Fruit fly (Drosophila melanogaster) whole organism, embryonic: ENCODE results near the gene CG12592.

Source experiments
- CG11504 ChIP-seq: fragments of 200-800 bp; sonication (Bioruptor generic); optimal IDR thresholded peaks from 3 replicates; lab custom pipeline; 2019; ENCODE audit warnings: missing biosample characterization, mild to moderate bottlenecking, missing genetic modification characterization, moderate library complexity
- CG1233 ChIP-seq: fragments of 200-800 bp; sonication (Bioruptor generic); optimal IDR thresholded peaks from 4 replicates; lab custom pipeline; 2018; ENCODE audit warnings: missing biosample characterization, mild to moderate bottlenecking, missing genetic modification characterization
- CG12769 ChIP-seq: fragments of 200-800 bp; sonication (Bioruptor generic); optimal IDR thresholded peaks from 2 replicates; lab custom pipeline; 2019; ENCODE audit warnings: missing biosample characterization, mild to moderate bottlenecking, missing genetic modification characterization, moderate library complexity
- CG13894 ChIP-seq: fragments of 200-800 bp; sonication (Bioruptor generic); optimal IDR thresholded peaks from 3 replicates; lab custom pipeline; 2018; ENCODE audit warnings: missing biosample characterization, mild to moderate bottlenecking, missing genetic modification characterization, moderate library complexity
- CG17568 ChIP-seq: fragments of 200-800 bp; sonication (Bioruptor generic); optimal IDR thresholded peaks from 2 replicates; lab custom pipeline; 2018; ENCODE audit warnings: missing biosample characterization, mild to moderate bottlenecking, missing genetic modification characterization, moderate library complexity
- CG1832 ChIP-seq: fragments of 200-800 bp; sonication (Bioruptor generic); optimal IDR thresholded peaks from 2 replicates; lab custom pipeline; 2017; ENCODE audit warnings: missing biosample characterization, mild to moderate bottlenecking, missing genetic modification characterization, inconsistent platforms
- CG18764 ChIP-seq: fragments of 200-800 bp; sonication (Bioruptor generic); optimal IDR thresholded peaks from 3 replicates; lab custom pipeline; 2016; ENCODE audit warnings: missing biosample characterization, missing genetic modification characterization
- CG31388 ChIP-seq: fragments of 200-800 bp; sonication (Bioruptor generic); optimal IDR thresholded peaks from 2 replicates; lab custom pipeline; 2016; ENCODE audit warnings: missing biosample characterization, missing genetic modification characterization
- CG3163 ChIP-seq: fragments of 200-800 bp; sonication (Bioruptor generic); optimal IDR thresholded peaks from 3 replicates; lab custom pipeline; 2016; ENCODE audit warnings: missing biosample characterization, missing genetic modification characterization
- CG4328 ChIP-seq: fragments of 200-800 bp; sonication (Bioruptor generic); optimal IDR thresholded peaks from 3 replicates; lab custom pipeline; 2017; ENCODE audit warnings: missing biosample characterization, missing genetic modification reagents, missing genetic modification characterization
- CG5245 ChIP-seq: fragments of 200-800 bp; sonication (Bioruptor generic); optimal IDR thresholded peaks from 3 replicates; lab custom pipeline; 2016; ENCODE audit warnings: missing biosample characterization, missing genetic modification characterization
- CG8290 ChIP-seq, 3 experiments: fragments of 200-800 bp; sonication (Bioruptor generic); optimal IDR thresholded peaks; 2 replicates each; lab custom pipeline; 2016 to 2019; ENCODE audit warnings: missing biosample characterization in 3 of 3, missing genetic modification characterization in 3 of 3, mild to moderate bottlenecking in 2 of 3, moderate library complexity in 1 of 3
- D ChIP-seq, 2 experiments: fragments of 200-800 bp in 1 of 2; fragments of >200 bp in 1 of 2; sonication (Bioruptor generic) in 1 of 2; optimal IDR thresholded peaks; 2 replicates in 1 of 2; 3 replicates in 1 of 2; lab custom pipeline; 2017; ENCODE audit warnings: mild to moderate bottlenecking in 1 of 2, missing biosample characterization in 1 of 2, missing genetic modification characterization in 1 of 2, missing genetic modification reagents in 1 of 2
- D19A ChIP-seq: fragments of 200-800 bp; optimal IDR thresholded peaks from 3 replicates; lab custom pipeline; 2019; ENCODE audit warnings: missing biosample characterization, mild to moderate bottlenecking, missing genetic modification characterization, moderate library complexity
- ERR ChIP-seq: fragments of 200-800 bp; sonication (Bioruptor generic); optimal IDR thresholded peaks from 2 replicates; lab custom pipeline; 2016; ENCODE audit warnings: missing biosample characterization, missing genetic modification characterization
- Fer1 ChIP-seq: fragments of 200-800 bp; sonication (Bioruptor generic); optimal IDR thresholded peaks from 2 replicates; lab custom pipeline; 2017; ENCODE audit warnings: missing biosample characterization, mild to moderate bottlenecking, missing genetic modification characterization
- Fer3 ChIP-seq: fragments of 200-800 bp; sonication (Bioruptor generic); optimal IDR thresholded peaks from 2 replicates; lab custom pipeline; 2018; ENCODE audit warnings: missing biosample characterization, mild to moderate bottlenecking, missing genetic modification characterization, moderate library complexity
- Hey ChIP-seq: fragments of 200-800 bp; sonication (Bioruptor generic); optimal IDR thresholded peaks from 3 replicates; lab custom pipeline; 2018; ENCODE audit warnings: missing biosample characterization, mild to moderate bottlenecking, missing genetic modification characterization
- Hr51 ChIP-seq, 2 experiments: fragments of 200-800 bp; sonication (Bioruptor generic); optimal IDR thresholded peaks; 2 replicates in 1 of 2; 3 replicates in 1 of 2; lab custom pipeline; 2016 to 2018; ENCODE audit warnings: missing biosample characterization in 2 of 2, missing genetic modification characterization in 2 of 2, mild to moderate bottlenecking in 1 of 2, moderate library complexity in 1 of 2
- MESR4 ChIP-seq: fragments of 200-800 bp; sonication (Bioruptor generic); optimal IDR thresholded peaks from 2 replicates; lab custom pipeline; 2018; ENCODE audit warnings: missing biosample characterization, mild to moderate bottlenecking, missing genetic modification characterization, moderate library complexity
- Med ChIP-seq: fragments of 200-800 bp; sonication (Bioruptor generic); peaks from one replicate; lab custom pipeline; 2016; ENCODE audit warnings: missing biosample characterization, missing genetic modification characterization, mild to moderate bottlenecking, inconsistent platforms, moderate library complexity
- Nf-YC ChIP-seq: fragments of 200-800 bp; optimal IDR thresholded peaks from 3 replicates; lab custom pipeline; 2019; ENCODE audit warnings: missing biosample characterization, mild to moderate bottlenecking, missing genetic modification characterization, moderate library complexity
- Oli ChIP-seq: fragments of 200-800 bp; sonication (Bioruptor generic); optimal IDR thresholded peaks from 2 replicates; lab custom pipeline; 2018; ENCODE audit warnings: missing biosample characterization, mild to moderate bottlenecking, missing genetic modification characterization, moderate library complexity
- Pdp1 ChIP-seq, 2 experiments: fragments of 200-800 bp; sonication (Bioruptor generic); optimal IDR thresholded peaks; 3 replicates each; lab custom pipeline; 2016; ENCODE audit warnings: missing biosample characterization in 2 of 2, missing genetic modification characterization in 2 of 2, mild to moderate bottlenecking in 1 of 2, moderate library complexity in 1 of 2
- Trl ChIP-seq, 3 experiments: fragments of >200 bp in 2 of 3; fragments of 200-800 bp in 1 of 3; sonication (Bioruptor generic) in 1 of 3; optimal IDR thresholded peaks; 2 replicates in 1 of 3; 3 replicates in 2 of 3; lab custom pipeline; 2016 to 2017; ENCODE audit warnings: missing biosample characterization in 1 of 3, missing genetic modification characterization in 1 of 3
- abd-A ChIP-seq: fragments of 200-800 bp; sonication (Bioruptor generic); optimal IDR thresholded peaks from 3 replicates; lab custom pipeline; 2019; ENCODE audit warnings: missing biosample characterization, mild to moderate bottlenecking, missing genetic modification characterization, moderate library complexity
- bsh ChIP-seq, 2 experiments: fragments of 200-800 bp; sonication (Bioruptor generic); optimal IDR thresholded peaks; 2 replicates each; lab custom pipeline; 2017 to 2018; ENCODE audit warnings: mild to moderate bottlenecking in 2 of 2, missing biosample characterization in 2 of 2, missing genetic modification characterization in 2 of 2, moderate library complexity in 1 of 2
- cg ChIP-seq: fragments of 200-800 bp; sonication (Bioruptor generic); optimal IDR thresholded peaks from 3 replicates; lab custom pipeline; 2019; ENCODE audit warnings: missing biosample characterization, mild to moderate bottlenecking, missing genetic modification characterization, moderate library complexity
- corto ChIP-seq: fragments of 200-800 bp; sonication (Bioruptor generic); optimal IDR thresholded peaks from 2 replicates; lab custom pipeline; 2016; ENCODE audit warnings: missing biosample characterization, mild to moderate bottlenecking, missing genetic modification characterization, moderate library complexity
- dan ChIP-seq: fragments of 200-800 bp; sonication (Bioruptor generic); IDR thresholded peaks from 2 replicates; pipeline ENCODE4 v1.3.6; 2022; ENCODE audit warnings: missing biosample characterization, missing genetic modification characterization
- gsb-n ChIP-seq: fragments of 200-800 bp; sonication (Bioruptor generic); optimal IDR thresholded peaks from 3 replicates; lab custom pipeline; 2018; ENCODE audit warnings: missing biosample characterization, mild to moderate bottlenecking, missing genetic modification characterization
- h ChIP-seq: fragments of >200 bp; optimal IDR thresholded peaks from 2 replicates; lab custom pipeline; 2017
- kni ChIP-seq: fragments of 200-800 bp; sonication (Bioruptor generic); optimal IDR thresholded peaks from 3 replicates; lab custom pipeline; 2017; ENCODE audit warnings: mild to moderate bottlenecking, missing biosample characterization, missing genetic modification reagents, missing genetic modification characterization
- lab ChIP-seq: fragments of 200-800 bp; sonication (Bioruptor generic); optimal IDR thresholded peaks from 3 replicates; lab custom pipeline; 2017; ENCODE audit warnings: missing biosample characterization, missing genetic modification characterization, mild to moderate bottlenecking, moderate library complexity, missing genetic modification reagents
- lbe ChIP-seq: fragments of 200-800 bp; sonication (Bioruptor generic); optimal IDR thresholded peaks from 2 replicates; lab custom pipeline; 2016; ENCODE audit warnings: missing biosample characterization, mild to moderate bottlenecking, missing genetic modification characterization
- mirr ChIP-seq: fragments of 200-800 bp; sonication (Bioruptor generic); optimal IDR thresholded peaks from 3 replicates; lab custom pipeline; 2018; ENCODE audit warnings: missing biosample characterization, mild to moderate bottlenecking, missing genetic modification characterization
- nom ChIP-seq: fragments of 200-800 bp; sonication (Bioruptor generic); optimal IDR thresholded peaks from 2 replicates; lab custom pipeline; 2017; ENCODE audit warnings: missing biosample characterization, missing genetic modification characterization, mild to moderate bottlenecking, moderate library complexity, missing genetic modification reagents
- pros ChIP-seq: fragments of 200-800 bp; sonication (Bioruptor generic); optimal IDR thresholded peaks from 3 replicates; lab custom pipeline; 2019; ENCODE audit warnings: missing biosample characterization, mild to moderate bottlenecking, missing genetic modification characterization, moderate library complexity
- ranshi ChIP-seq: fragments of 200-800 bp; sonication (Bioruptor generic); IDR thresholded peaks from 2 replicates; pipeline ENCODE4 v1.3.6; 2022; ENCODE audit warnings: missing biosample characterization, missing genetic modification characterization
- scrt ChIP-seq: fragments of 200-800 bp; sonication (Bioruptor generic); optimal IDR thresholded peaks from 2 replicates; lab custom pipeline; 2018; ENCODE audit warnings: missing biosample characterization, mild to moderate bottlenecking, missing genetic modification characterization, moderate library complexity
- sens ChIP-seq: fragments of 200-800 bp; sonication (Bioruptor generic); peaks from one replicate; lab custom pipeline; 2016; ENCODE audit warnings: missing biosample characterization, missing genetic modification characterization
- toy ChIP-seq: fragments of 200-800 bp; sonication (Bioruptor generic); IDR thresholded peaks from 2 replicates; pipeline ENCODE4 v1.3.6; 2022; ENCODE audit warnings: missing biosample characterization, missing genetic modification characterization

CG12592 gene

dm6 chr3R:10350741-10351629 lies 12.8 kb downstream of the CG12592 start (continued):
- TF ChIP-seq CG4328 (GFP tag; lab: Kevin White, UChicago) (peak; percentile 68), CG5245 (peak; percentile 36)
- TF ChIP-seq, all 482 proteins: peak for 275

- TF ChIP-seq MESR4 (GFP tag; lab: Kevin White, UChicago), result no peak
- TF ChIP-seq Hey (tag; lab: Kevin White, UChicago), result peak; percentile 58
- no peak for TF ChIP-seq Fer3 (tag; lab: Kevin White, UChicago)
- peak in 1 of 2 experiments; percentile 38 for TF ChIP-seq Pdp1 (GFP tag; optimal IDR thresholded peaks at IDR 0.05; lab: Kevin White, UChicago)
- no peak for TF ChIP-seq ranshi (GFP tag; lab: Robert Waterston, UW)
- TF ChIP-seq bsh (GFP tag; optimal IDR thresholded peaks at IDR 0.05; lab: Kevin White, UChicago), result peak in 1 of 2 experiments; percentile 99
- TF ChIP-seq Fer1 (GFP tag; lab: Kevin White, UChicago), result peak; percentile 82
- peak; percentile 5 for TF ChIP-seq Nf-YC (tag; lab: Kevin White, UChicago)
- TF ChIP-seq kni (GFP tag; lab: Kevin White, UChicago), result peak; percentile 37
- peak; percentile 78 for TF ChIP-seq sens (GFP tag; lab: Kevin White, UChicago)
- TF ChIP-seq CG17568 (GFP tag; lab: Kevin White, UChicago), result peak; percentile 2
- no peak for TF ChIP-seq dan
- peak; percentile 8 for TF ChIP-seq lab (GFP tag; lab: Kevin White, UChicago)
- TF ChIP-seq D (optimal IDR thresholded peaks at IDR 0.05; lab: Kevin White, UChicago), result no peak
- TF ChIP-seq D (GFP tag; optimal IDR thresholded peaks at IDR 0.05; lab: Kevin White, UChicago), result no peak
- no peak for TF ChIP-seq Oli (tag; lab: Kevin White, UChicago)
- TF ChIP-seq scrt (GFP tag; lab: Kevin White, UChicago), result peak; percentile 92
- TF ChIP-seq corto (GFP tag; lab: Kevin White, UChicago), result peak; percentile 64
- peak; percentile 99 for TF ChIP-seq nom (GFP tag; lab: Kevin White, UChicago)
- TF ChIP-seq toy (GFP tag; lab: Robert Waterston, UW), result no peak
- TF ChIP-seq mirr, result peak; percentile 49
- peak; percentile 37 to 66 for TF ChIP-seq Trl (optimal IDR thresholded peaks at IDR 0.05; lab: Kevin White, UChicago)
- TF ChIP-seq Trl (GFP tag; optimal IDR thresholded peaks at IDR 0.05; lab: Kevin White, UChicago), result no peak
- peak; percentile 61 for TF ChIP-seq CG13894 (tag; lab: Kevin White, UChicago)
- peak; percentile 68 for TF ChIP-seq lbe (GFP tag; lab: Kevin White, UChicago)
- peak; percentile 93 for TF ChIP-seq CG3163 (GFP tag; lab: Kevin White, UChicago)
- peak in 1 of 2 experiments; percentile 77 for TF ChIP-seq Hr51 (GFP tag; optimal IDR thresholded peaks at IDR 0.05; lab: Kevin White, UChicago)
- peak; percentile 49 for TF ChIP-seq pros (GFP tag; lab: Kevin White, UChicago)
- TF ChIP-seq CG8290 (GFP tag; optimal IDR thresholded peaks at IDR 0.05; lab: Kevin White, UChicago), result no peak
- TF ChIP-seq CG8290 (tag; optimal IDR thresholded peaks at IDR 0.05; lab: Kevin White, UChicago), result peak in 1 of 2 experiments; percentile 19
- peak; percentile 93 for TF ChIP-seq abd-A (tag; lab: Kevin White, UChicago)
- no peak for TF ChIP-seq CG18764 (GFP tag; lab: Kevin White, UChicago)
- no peak for TF ChIP-seq CG31388 (GFP tag; lab: Kevin White, UChicago)
- TF ChIP-seq gsb-n (tag; lab: Kevin White, UChicago), result no peak
- TF ChIP-seq CG1832, result peak; percentile 38
- TF ChIP-seq CG11504 (tag; lab: Kevin White, UChicago), result peak; percentile 100
- TF ChIP-seq Med (GFP tag; lab: Kevin White, UChicago), result peak; percentile 62
- no peak for TF ChIP-seq h (lab: Kevin White, UChicago)
- TF ChIP-seq ERR (GFP tag; lab: Kevin White, UChicago), result peak; percentile 2
- peak; percentile 76 for TF ChIP-seq cg (GFP tag; lab: Kevin White, UChicago)
- no peak for TF ChIP-seq D19A
- TF ChIP-seq CG12769 (tag; lab: Kevin White, UChicago), result peak; percentile 70
- peak; percentile 11 for TF ChIP-seq CG1233 (GFP tag; lab: Kevin White, UChicago)
These were observed 13.9 kb downstream of the CG12592 start for dm6 chr3R:10351960-10352458.
